Fruit fly (Drosophila melanogaster): ENCODE data around the gene acs.

dm6 chr3L:1939983-1940504 is 31.4 kb upstream of the acs start:
- no peak for TF ChIP-seq HLH106 (tag; optimal IDR thresholded peaks at IDR 0.05)
- no peak for TF ChIP-seq Hr78 (GFP tag; optimal IDR thresholded peaks at IDR 0.05)
- TF ChIP-seq Abd-B (GFP tag; optimal IDR thresholded peaks at IDR 0.05): no peak
- TF ChIP-seq lola (GFP tag; optimal IDR thresholded peaks at IDR 0.05): no peak
- no peak for TF ChIP-seq tai (GFP tag; optimal IDR thresholded peaks at IDR 0.05)
- no peak for TF ChIP-seq fru (GFP tag; optimal IDR thresholded peaks at IDR 0.05)
- no peak for TF ChIP-seq OdsH (GFP tag; optimal IDR thresholded peaks at IDR 0.05)

Measured in whole organism, wandering third instar larva.